Fruit fly (Drosophila melanogaster) whole organism, wandering third instar larva: ENCODE data around the gene raw.

Experiments
- Abd-B ChIP-seq: fragments of >200 bp; optimal IDR thresholded peaks from 2 replicates; lab custom pipeline; 2017; ENCODE audit warnings: missing biosample characterization, missing genetic modification characterization
- CG32264 ChIP-seq: fragments of 200-800 bp; sonication (Bioruptor generic); optimal IDR thresholded peaks from 2 replicates; lab custom pipeline; 2016; ENCODE audit warnings: missing biosample characterization, missing genetic modification characterization
- CG9705 ChIP-seq: fragments of 200-800 bp; sonication (Bioruptor generic); optimal IDR thresholded peaks from 2 replicates; lab custom pipeline; 2018; ENCODE audit warnings: missing biosample characterization, mild to moderate bottlenecking, missing genetic modification characterization
- CrebA ChIP-seq: fragments of 200-800 bp; sonication (Bioruptor generic); optimal IDR thresholded peaks from 2 replicates; lab custom pipeline; 2016; ENCODE audit warnings: missing biosample characterization, mild to moderate bottlenecking, missing genetic modification characterization, borderline replicate concordance
- Dif ChIP-seq: fragments of 200-275, 200-300 bp; sonication (Bioruptor generic); optimal IDR thresholded peaks from 2 replicates; lab custom pipeline; 2018; ENCODE audit warnings: missing biosample characterization, missing genetic modification characterization; ENCODE audit not compliant: partially characterized antibody
- GATAd ChIP-seq: sonication (Bioruptor generic); optimal IDR thresholded peaks from 2 replicates; lab custom pipeline; 2016; ENCODE audit warnings: missing biosample characterization, missing genetic modification characterization
- HLH106 ChIP-seq: fragments of 200-800 bp; optimal IDR thresholded peaks from 3 replicates; lab custom pipeline; 2019; ENCODE audit warnings: missing biosample characterization, mild to moderate bottlenecking, missing genetic modification characterization, moderate library complexity
- Hnf4 ChIP-seq: fragments of 200-800 bp; sonication (Bioruptor generic); optimal IDR thresholded peaks from 2 replicates; lab custom pipeline; 2016; ENCODE audit warnings: missing biosample characterization, mild to moderate bottlenecking, missing genetic modification characterization
- Hr78 ChIP-seq: fragments of >200 bp; optimal IDR thresholded peaks from 2 replicates; lab custom pipeline; 2017; ENCODE audit warnings: missing biosample characterization, missing genetic modification characterization
- Hr83 ChIP-seq: fragments of 200-300 bp; sonication (Bioruptor generic); optimal IDR thresholded peaks from 2 replicates; lab custom pipeline; 2016; ENCODE audit warnings: missing biosample characterization, mild to moderate bottlenecking, missing genetic modification characterization, moderate library complexity; ENCODE audit not compliant: poor library complexity, severe bottlenecking
- Jra ChIP-seq: sonication (Bioruptor generic); optimal IDR thresholded peaks from 2 replicates; lab custom pipeline; 2016; ENCODE audit warnings: missing biosample characterization, missing genetic modification characterization
- Myc ChIP-seq: fragments of >200 bp; optimal IDR thresholded peaks from 2 replicates; lab custom pipeline; 2017
- OdsH ChIP-seq: fragments of 200-800 bp; sonication (Bioruptor generic); optimal IDR thresholded peaks from 2 replicates; lab custom pipeline; 2016; ENCODE audit warnings: missing biosample characterization, mild to moderate bottlenecking, missing genetic modification characterization
- Rel ChIP-seq, 2 experiments: fragments of 200-800 bp; sonication (Bioruptor generic) in 1 of 2; optimal IDR thresholded peaks; 2 replicates in 1 of 2; 3 replicates in 1 of 2; lab custom pipeline; 2016 to 2019; ENCODE audit warnings: mild to moderate bottlenecking in 2 of 2, missing biosample characterization in 2 of 2, missing genetic modification characterization in 2 of 2, moderate library complexity in 1 of 2
- Sp1 ChIP-seq: fragments of 200-800 bp; sonication (Bioruptor generic); optimal IDR thresholded peaks from 3 replicates; lab custom pipeline; 2019; ENCODE audit warnings: missing biosample characterization, mild to moderate bottlenecking, missing genetic modification characterization, moderate library complexity
- Vsx2 ChIP-seq: fragments of 200-300, 225-300 bp; sonication (Bioruptor generic); optimal IDR thresholded peaks from 2 replicates; lab custom pipeline; 2018; ENCODE audit warnings: missing biosample characterization, missing genetic modification characterization; ENCODE audit not compliant: partially characterized antibody
- br ChIP-seq: fragments of 200-800 bp; sonication (Bioruptor generic); optimal IDR thresholded peaks from 2 replicates; lab custom pipeline; 2016; ENCODE audit warnings: missing biosample characterization, missing genetic modification characterization
- brk ChIP-seq: fragments of 200-800 bp; sonication (Bioruptor generic); optimal IDR thresholded peaks from 2 replicates; lab custom pipeline; 2016; ENCODE audit warnings: missing biosample characterization, mild to moderate bottlenecking, missing genetic modification characterization
- dl ChIP-seq, 2 experiments: fragments of 175-275, 200-275 bp in 1 of 2; fragments of 200-275 bp in 1 of 2; sonication (Bioruptor generic); optimal IDR thresholded peaks; lab custom pipeline; 2018; ENCODE audit warnings: mild to moderate bottlenecking in 2 of 2, missing biosample characterization in 2 of 2, missing genetic modification characterization in 2 of 2, moderate library complexity in 2 of 2; ENCODE audit not compliant: partially characterized antibody in 2 of 2, insufficient read depth in 1 of 2
- dmrt93B ChIP-seq: fragments of 200-800 bp; sonication (Bioruptor generic); optimal IDR thresholded peaks from 2 replicates; lab custom pipeline; 2018; ENCODE audit warnings: missing biosample characterization, mild to moderate bottlenecking, missing genetic modification characterization
- dsf ChIP-seq: sonication (Bioruptor generic); optimal IDR thresholded peaks from 2 replicates; lab custom pipeline; 2016; ENCODE audit warnings: missing biosample characterization, missing genetic modification characterization, borderline replicate concordance
- ey ChIP-seq: fragments of 200-800 bp; sonication (Bioruptor generic); optimal IDR thresholded peaks from 2 replicates; lab custom pipeline; 2016; ENCODE audit warnings: missing biosample characterization, missing genetic modification characterization
- foxo ChIP-seq, 2 experiments: fragments of 200-800 bp; sonication (Bioruptor generic); optimal IDR thresholded peaks; 2 replicates in 1 of 2; 3 replicates in 1 of 2; lab custom pipeline; 2016 to 2017; ENCODE audit warnings: missing biosample characterization in 2 of 2, missing genetic modification characterization in 2 of 2
- h ChIP-seq: fragments of 200-800 bp; sonication (Bioruptor generic); optimal IDR thresholded peaks from 3 replicates; lab custom pipeline; 2016; ENCODE audit warnings: missing biosample characterization, mild to moderate bottlenecking, missing genetic modification characterization
- jim ChIP-seq: fragments of 175-275, 200-325 bp; sonication (Bioruptor generic); optimal IDR thresholded peaks from 2 replicates; lab custom pipeline; 2016; ENCODE audit warnings: missing biosample characterization, mild to moderate bottlenecking, missing genetic modification characterization
- psq ChIP-seq: fragments of 200-800 bp; sonication (Bioruptor generic); optimal IDR thresholded peaks from 3 replicates; lab custom pipeline; 2017; ENCODE audit warnings: missing biosample characterization, mild to moderate bottlenecking, missing genetic modification characterization, moderate library complexity
- rgr ChIP-seq: fragments of 200-800 bp; sonication (Bioruptor generic); optimal IDR thresholded peaks from 3 replicates; lab custom pipeline; 2016; ENCODE audit warnings: missing biosample characterization, mild to moderate bottlenecking, missing genetic modification characterization
- sage ChIP-seq: fragments of 200-800 bp; sonication (Bioruptor generic); optimal IDR thresholded peaks from 2 replicates; lab custom pipeline; 2016; ENCODE audit warnings: missing biosample characterization, mild to moderate bottlenecking, missing genetic modification characterization
- sv ChIP-seq: fragments of 200-800 bp; sonication (Bioruptor generic); optimal IDR thresholded peaks from 3 replicates; lab custom pipeline; 2016; ENCODE audit warnings: missing biosample characterization, missing genetic modification characterization
- tai ChIP-seq: sonication (Bioruptor generic); optimal IDR thresholded peaks from 2 replicates; lab custom pipeline; 2016; ENCODE audit warnings: missing biosample characterization, missing genetic modification characterization
- usp ChIP-seq: fragments of >200 bp; optimal IDR thresholded peaks from 2 replicates; lab custom pipeline; 2017; ENCODE audit warnings: missing biosample characterization, missing genetic modification characterization
- woc ChIP-seq: sonication (Bioruptor generic); optimal IDR thresholded peaks from 2 replicates; lab custom pipeline; 2016; ENCODE audit warnings: missing biosample characterization, mild to moderate bottlenecking, missing genetic modification characterization

Gene raw

dm6 chr2L:8709078-8709399, 31.4 kb downstream of the raw start:
- peak; percentile 91 for TF ChIP-seq Dif (GFP tag; lab: Kevin White, UChicago)
- peak; percentile 23 for TF ChIP-seq Hr83 (GFP tag; lab: Kevin White, UChicago)
- TF ChIP-seq ey (GFP tag; lab: Kevin White, UChicago) = no peak
- TF ChIP-seq psq (GFP tag; lab: Kevin White, UChicago) = no peak
- TF ChIP-seq Rel (GFP tag; optimal IDR thresholded peaks at IDR 0.05; lab: Kevin White, UChicago) = no peak
- no peak for TF ChIP-seq Rel (tag; optimal IDR thresholded peaks at IDR 0.05; lab: Kevin White, UChicago)
- TF ChIP-seq sv (GFP tag; lab: Kevin White, UChicago) = no peak
- TF ChIP-seq GATAd (GFP tag; lab: Kevin White, UChicago) = no peak
- TF ChIP-seq Jra (GFP tag; lab: Kevin White, UChicago) = no peak
- no peak for TF ChIP-seq jim
- TF ChIP-seq sage (GFP tag; lab: Kevin White, UChicago) = no peak
- TF ChIP-seq HLH106 (tag; lab: Kevin White, UChicago) = no peak
- TF ChIP-seq tai (GFP tag; lab: Kevin White, UChicago) = no peak
- no peak for TF ChIP-seq CrebA (GFP tag; lab: Kevin White, UChicago)
- no peak for TF ChIP-seq dsf (GFP tag; lab: Kevin White, UChicago)
- no peak for TF ChIP-seq Hr78
- no peak for TF ChIP-seq br (GFP tag; lab: Kevin White, UChicago)
- no peak for TF ChIP-seq Myc (lab: Kevin White, UChicago)
- no peak for TF ChIP-seq rgr
- TF ChIP-seq brk (GFP tag; lab: Kevin White, UChicago) = no peak
- no peak for TF ChIP-seq CG32264
- TF ChIP-seq foxo (GFP tag; optimal IDR thresholded peaks at IDR 0.05; lab: Kevin White, UChicago) = no peak
- no peak for TF ChIP-seq OdsH (GFP tag; lab: Kevin White, UChicago)
- no peak for TF ChIP-seq dmrt93B
- TF ChIP-seq Sp1 = peak; percentile 1
- peak; percentile 70 to 92 for TF ChIP-seq dl (GFP tag; optimal IDR thresholded peaks at IDR 0.05; lab: Kevin White, UChicago; ENCODE audit: insufficient read depth in 1 of 2, partially characterized antibody in 2 of 2)
- no peak for TF ChIP-seq woc (GFP tag; lab: Kevin White, UChicago)
- TF ChIP-seq h (GFP tag; lab: Kevin White, UChicago) = no peak
- TF ChIP-seq Vsx2 (GFP tag; lab: Kevin White, UChicago) = no peak

- TF ChIP-seq Jra (GFP tag; lab: Kevin White, UChicago) = no peak
- no peak for TF ChIP-seq Rel (GFP tag; optimal IDR thresholded peaks at IDR 0.05; lab: Kevin White, UChicago)
- TF ChIP-seq Rel (tag; optimal IDR thresholded peaks at IDR 0.05; lab: Kevin White, UChicago) = peak; percentile 41
- TF ChIP-seq tai (GFP tag; lab: Kevin White, UChicago) = no peak
- no peak for TF ChIP-seq Hr83 (GFP tag; lab: Kevin White, UChicago)
- peak; percentile 23 for TF ChIP-seq Hnf4 (GFP tag; lab: Kevin White, UChicago)
- TF ChIP-seq dmrt93B = no peak
- no peak for TF ChIP-seq psq (GFP tag; lab: Kevin White, UChicago)
- TF ChIP-seq Abd-B (GFP tag; lab: Kevin White, UChicago) = no peak
- no peak for TF ChIP-seq rgr
- no peak for TF ChIP-seq CG9705 (GFP tag; lab: Kevin White, UChicago)
- TF ChIP-seq brk (GFP tag; lab: Kevin White, UChicago) = no peak
- TF ChIP-seq usp = no peak
- peak; percentile 59 for TF ChIP-seq Vsx2 (GFP tag; lab: Kevin White, UChicago)
- TF ChIP-seq Myc (lab: Kevin White, UChicago) = no peak
- TF ChIP-seq CG32264 = no peak
- no peak for TF ChIP-seq h (GFP tag; lab: Kevin White, UChicago)
Observed at dm6 chr2L:8708399-8709077, 31.9 kb downstream of the raw start.

- TF ChIP-seq CG9705 (GFP tag; lab: Kevin White, UChicago) (no peak), CG32264 (no peak), usp (no peak)
Observed at dm6 chr2L:8707522-8707921, 32.9 kb downstream of the raw start.
